Worm (Caenorhabditis elegans): ENCODE results near the gene npax-3.
A peak's percentile ranks its signal among the peaks of the same experiment; 100 is the strongest.

npax-3 gene

DNA sequence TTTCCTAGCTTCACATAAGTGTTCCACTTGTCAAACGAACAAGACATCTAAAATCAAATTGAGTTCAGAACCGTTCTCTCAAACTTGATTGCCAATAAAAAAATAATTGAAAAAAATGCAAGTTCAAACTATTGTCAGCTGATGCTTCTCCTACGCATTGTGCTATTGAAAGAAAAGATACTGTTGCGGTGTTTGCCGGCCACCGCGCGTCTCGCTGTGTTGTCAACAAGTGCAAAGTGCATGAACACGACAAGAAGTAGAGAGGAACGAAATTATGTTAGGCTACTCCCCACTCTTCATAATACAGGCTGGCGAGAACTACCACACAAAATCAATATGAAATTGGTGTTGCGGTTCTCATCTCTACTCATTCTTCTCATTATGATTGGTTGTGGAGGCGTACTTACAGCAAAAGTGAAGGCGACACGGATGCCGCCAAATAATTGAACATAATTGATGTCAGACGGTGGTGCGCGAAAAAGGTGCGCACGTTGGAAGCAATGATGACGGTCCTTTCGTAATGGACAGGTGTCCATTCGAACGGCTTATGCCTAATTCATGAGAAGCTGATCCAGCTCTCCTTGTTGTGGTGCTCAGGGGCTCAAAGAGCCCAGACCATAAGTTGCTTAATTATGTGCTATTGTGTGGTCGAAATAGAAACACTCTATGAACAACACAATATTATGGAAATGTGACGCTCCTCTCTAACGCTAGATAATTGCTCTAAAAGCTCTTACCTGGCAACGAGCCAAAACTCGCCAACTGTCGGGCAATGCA, 39.6 kb upstream of the npax-3 start:
- TF ChIP-seq nfya-1 (tag; optimal IDR thresholded peaks at IDR 0.05; ENCODE audit: insufficient read depth) (no peak), pha-4 (tag; optimal IDR thresholded peaks at IDR 0.05) (peak; percentile 68)

DNA sequence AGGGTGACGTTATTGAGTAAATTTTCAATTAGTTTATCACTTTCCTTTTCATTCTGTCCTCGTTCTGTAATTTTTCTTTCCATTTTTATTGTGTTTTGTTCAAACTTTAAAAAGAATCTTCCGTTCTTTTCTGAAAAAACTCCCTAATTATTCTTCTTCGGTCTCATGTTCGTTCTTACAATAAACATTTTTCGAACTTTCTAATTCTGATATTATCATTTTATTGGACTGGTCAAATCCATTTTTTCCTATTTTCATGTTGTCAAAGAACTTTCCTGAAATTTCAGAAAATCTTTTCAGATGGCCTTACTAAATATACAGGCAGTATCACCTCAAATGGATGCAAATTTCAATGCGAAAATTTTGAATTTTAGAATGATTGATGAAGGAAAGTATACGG, 36.1 kb upstream of the npax-3 start, which contains the start of gene nish-1:
TSS of gene nish-1 (plus strand) at position 301 of the 400 bp plus-strand sequence.
- TF ChIP-seq nhr-76 (tag; optimal IDR thresholded peaks at IDR 0.05) (no peak), aly-2 (tag; optimal IDR thresholded peaks at IDR 0.05) (no peak), elt-1 (tag; optimal IDR thresholded peaks at IDR 0.05) (no peak), ceh-28 (tag; optimal IDR thresholded peaks at IDR 0.05) (no peak), pqm-1 (tag; optimal IDR thresholded peaks at IDR 0.05) (no peak), daf-12 (tag; optimal IDR thresholded peaks at IDR 0.05) (no peak)

DNA sequence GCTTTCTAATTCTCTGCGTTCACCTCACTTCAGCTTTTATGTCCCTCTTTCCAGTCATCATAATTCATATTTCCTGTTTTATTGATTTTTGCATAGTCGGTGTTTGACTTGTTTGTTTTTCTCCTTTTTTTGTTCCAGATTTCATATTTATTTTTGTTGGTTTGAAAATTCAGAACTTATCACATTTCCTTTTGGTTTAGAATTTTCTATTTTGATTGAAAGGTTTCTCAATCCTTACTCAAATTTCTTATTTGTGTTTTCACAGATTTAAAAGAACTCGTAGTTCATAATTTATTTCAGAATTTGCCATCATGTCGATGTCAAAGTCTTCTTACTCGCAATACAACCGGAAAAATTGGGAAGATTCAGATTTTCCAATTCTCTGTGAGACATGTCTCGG, 33.2 kb upstream of the npax-3 start, which contains the start of gene rbm-22:
TSS of gene rbm-22 (plus strand) at position 301 of the 400 bp plus-strand sequence.
- TF ChIP-seq ceh-28 (tag; optimal IDR thresholded peaks at IDR 0.05) (peak; percentile 16), skn-1 (tag; optimal IDR thresholded peaks at IDR 0.05) (no peak)

DNA sequence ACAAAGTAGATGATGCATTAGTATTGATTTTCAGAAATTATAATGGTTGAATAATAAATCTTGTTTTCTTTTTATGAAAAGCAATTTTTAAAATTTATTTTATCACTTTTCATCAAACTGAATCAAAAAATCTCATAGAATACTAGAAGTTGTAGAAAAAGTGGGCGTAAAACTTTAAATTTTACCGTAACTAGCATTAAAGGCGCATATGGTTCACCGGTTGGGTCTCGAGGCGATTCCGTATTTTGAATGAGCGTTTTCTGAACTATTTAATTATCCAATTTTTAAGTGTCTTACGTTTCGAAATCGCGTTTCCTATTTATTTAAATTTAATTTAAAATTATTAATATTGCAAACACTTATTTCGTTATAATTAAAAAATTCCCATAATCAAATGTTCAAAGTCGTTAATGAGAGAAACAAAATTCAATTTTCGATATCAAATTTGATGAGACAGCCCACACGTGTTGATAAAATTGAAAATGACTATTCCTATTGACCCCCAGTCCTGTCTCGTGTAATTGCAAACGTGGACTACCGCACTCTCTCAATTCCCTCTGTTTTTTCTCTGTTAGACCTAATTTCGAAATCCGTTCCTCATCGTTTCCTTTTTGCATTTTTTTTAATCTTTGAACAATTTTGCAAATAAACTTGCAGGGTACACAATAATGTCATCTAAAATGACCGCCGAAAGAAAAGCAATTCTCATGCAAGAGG, 30.5 kb upstream of the npax-3 start, which contains the start of the genes T11G6.2 and hars-1:
TSS of gene T11G6.2 (minus strand) at position 197 of the 717 bp plus-strand sequence.
TSS of gene hars-1 (plus strand) at position 658 of the 717 bp plus-strand sequence.
- no peak for TF ChIP-seq egl-5 (tag; optimal IDR thresholded peaks at IDR 0.05)
- no peak for TF ChIP-seq sea-2 (GFP tag; optimal IDR thresholded peaks at IDR 0.05)
- TF ChIP-seq R02D3.7 (tag; optimal IDR thresholded peaks at IDR 0.05), result no peak
- TF ChIP-seq nfya-1 (tag; optimal IDR thresholded peaks at IDR 0.05; ENCODE audit: insufficient read depth), result peak; percentile 39
- TF ChIP-seq snpc-4 (tag; optimal IDR thresholded peaks at IDR 0.05), result peak; percentile 33
- peak; percentile 3 for TF ChIP-seq mdl-1 (tag; optimal IDR thresholded peaks at IDR 0.05)
- TF ChIP-seq lin-15B (tag; optimal IDR thresholded peaks at IDR 0.05), result peak; percentile 42
- TF ChIP-seq elt-1 (tag; optimal IDR thresholded peaks at IDR 0.05), result no peak
- no peak for TF ChIP-seq mml-1 (tag; optimal IDR thresholded peaks at IDR 0.05)
- peak; percentile 29 for TF ChIP-seq hmg-11 (tag; optimal IDR thresholded peaks at IDR 0.05)
- peak; percentile 37 for TF ChIP-seq nhr-23 (tag; optimal IDR thresholded peaks at IDR 0.05)
- peak; percentile 45 for TF ChIP-seq pha-4 (tag; optimal IDR thresholded peaks at IDR 0.05)
- TF ChIP-seq unc-39 (tag; optimal IDR thresholded peaks at IDR 0.05), result no peak
- TF ChIP-seq elt-2 (tag; optimal IDR thresholded peaks at IDR 0.05), result peak; percentile 73
- TF ChIP-seq pqm-1 (tag; optimal IDR thresholded peaks at IDR 0.05), result peak; percentile 80
- peak; percentile 9 for TF ChIP-seq nhr-25 (tag; optimal IDR thresholded peaks at IDR 0.05)
- TF ChIP-seq daf-12 (tag; optimal IDR thresholded peaks at IDR 0.05), result no peak
- no peak for TF ChIP-seq tbx-2 (tag; optimal IDR thresholded peaks at IDR 0.05)
- TF ChIP-seq ceh-9 (tag; optimal IDR thresholded peaks at IDR 0.05), result no peak
- TF ChIP-seq lin-39 (tag; optimal IDR thresholded peaks at IDR 0.05), result peak; percentile 33
- TF ChIP-seq fkh-2 (tag; optimal IDR thresholded peaks at IDR 0.05), result no peak

DNA sequence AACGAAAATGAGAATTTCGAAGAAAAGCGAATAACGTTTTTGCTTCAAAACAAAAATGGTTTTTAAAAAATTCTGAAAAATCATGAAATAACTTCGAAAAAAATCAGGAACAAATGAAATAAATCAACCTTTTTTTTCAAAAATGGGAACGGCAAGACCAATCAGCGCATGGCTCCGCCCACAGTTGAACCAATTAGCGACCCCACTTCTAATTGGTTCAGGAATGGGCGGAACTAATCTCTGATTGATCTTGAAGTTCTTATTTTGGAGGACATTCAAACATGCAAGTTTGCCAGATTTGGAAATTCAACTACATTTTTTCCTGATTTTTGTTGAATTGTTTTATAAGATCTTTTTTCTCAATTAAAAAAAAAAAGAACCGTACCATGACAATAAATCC, 28.0 kb upstream of the npax-3 start:
- TF ChIP-seq nfya-1 (tag; optimal IDR thresholded peaks at IDR 0.05; ENCODE audit: insufficient read depth) (peak; percentile 84), ceh-9 (tag; optimal IDR thresholded peaks at IDR 0.05) (no peak)

DNA sequence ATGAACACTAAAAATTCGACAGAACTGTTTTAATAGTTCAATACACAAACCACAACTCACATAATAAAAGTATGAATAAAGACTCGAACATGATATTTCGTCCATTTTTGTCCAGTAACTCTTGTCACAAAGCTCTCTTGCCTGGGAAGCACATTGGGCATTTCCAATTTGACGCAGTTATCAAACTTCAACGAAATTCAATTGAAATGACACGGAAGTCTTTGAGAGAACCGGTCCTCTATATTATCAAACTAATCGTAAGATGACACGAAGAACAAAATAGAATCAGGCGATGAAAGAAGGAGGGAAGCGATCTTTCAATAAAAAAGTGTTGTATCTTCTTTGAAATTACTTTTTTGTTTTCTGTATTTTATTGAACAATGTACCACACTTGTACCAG, 27.1 kb upstream of the npax-3 start, which contains the start of gene T11G6.3:
TSS of gene T11G6.3 (minus strand) at position 189 of the 400 bp plus-strand sequence.
- TF ChIP-seq egl-5 (tag; optimal IDR thresholded peaks at IDR 0.05) (no peak), nhr-28 (tag; optimal IDR thresholded peaks at IDR 0.05) (no peak), fos-1 (tag; optimal IDR thresholded peaks at IDR 0.05) (no peak), ceh-28 (tag; optimal IDR thresholded peaks at IDR 0.05) (no peak)

DNA sequence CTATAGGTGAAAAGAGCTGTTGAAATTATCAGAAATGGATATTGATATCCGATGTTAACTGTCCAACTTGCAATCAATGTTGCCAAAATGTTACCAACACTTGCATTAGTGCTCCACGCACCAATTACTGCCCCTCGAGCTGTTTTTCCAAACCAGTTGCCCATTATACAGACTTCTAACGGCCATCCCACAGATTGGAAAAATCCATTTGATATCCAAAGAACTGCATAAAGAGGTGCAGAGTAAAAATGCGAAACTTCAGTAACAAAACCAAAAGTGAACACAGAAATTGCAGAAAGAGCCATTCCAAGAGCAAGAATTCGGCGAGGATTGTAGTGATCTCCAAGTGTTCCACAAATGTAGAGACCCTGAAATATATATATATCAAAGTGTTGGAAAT, 26.1 kb upstream of the npax-3 start:
- TF ChIP-seq nhr-77 (tag; optimal IDR thresholded peaks at IDR 0.05) (no peak), tbx-2 (tag; optimal IDR thresholded peaks at IDR 0.05) (no peak), aly-2 (tag; optimal IDR thresholded peaks at IDR 0.05) (no peak), unc-39 (tag; optimal IDR thresholded peaks at IDR 0.05) (no peak), unc-62 (GFP tag; optimal IDR thresholded peaks at IDR 0.05) (no peak), pqm-1 (tag; optimal IDR thresholded peaks at IDR 0.05) (no peak), mdl-1 (tag; optimal IDR thresholded peaks at IDR 0.05) (no peak), daf-12 (tag; optimal IDR thresholded peaks at IDR 0.05) (no peak), lin-39 (tag; optimal IDR thresholded peaks at IDR 0.05) (no peak), nhr-67 (tag; optimal IDR thresholded peaks at IDR 0.05) (no peak), pha-4 (tag; optimal IDR thresholded peaks at IDR 0.05) (no peak), R02D3.7 (tag; optimal IDR thresholded peaks at IDR 0.05) (no peak), ceh-82 (tag; optimal IDR thresholded peaks at IDR 0.05) (no peak), elt-1 (tag; optimal IDR thresholded peaks at IDR 0.05) (no peak), nhr-11 (tag; optimal IDR thresholded peaks at IDR 0.05) (no peak), elt-2 (tag; optimal IDR thresholded peaks at IDR 0.05) (no peak), ztf-4 (tag; optimal IDR thresholded peaks at IDR 0.05) (no peak), fkh-2 (tag; optimal IDR thresholded peaks at IDR 0.05) (no peak), nfya-1 (tag; optimal IDR thresholded peaks at IDR 0.05; ENCODE audit: insufficient read depth) (no peak)
